Fruit fly (Drosophila melanogaster) whole organism, embryonic: ENCODE measurements around the gene bsf.

Experiments
- Abd-B ChIP-seq: fragments of 200-800 bp; sonication (Bioruptor generic); optimal IDR thresholded peaks from 2 replicates; lab custom pipeline; 2018; ENCODE audit warnings: missing biosample characterization, mild to moderate bottlenecking, missing genetic modification characterization, moderate library complexity
- Atf3 ChIP-seq: fragments of 200-800 bp; sonication (Bioruptor generic); optimal IDR thresholded peaks from 3 replicates; lab custom pipeline; 2016; ENCODE audit warnings: missing biosample characterization, missing genetic modification characterization
- CG10543 ChIP-seq: fragments of 200-800 bp; sonication (Bioruptor generic); optimal IDR thresholded peaks from 3 replicates; lab custom pipeline; 2017; ENCODE audit warnings: missing biosample characterization, mild to moderate bottlenecking, missing genetic modification characterization, moderate library complexity
- CG11695 ChIP-seq: fragments of 200-800 bp; sonication (Bioruptor generic); IDR thresholded peaks from 3 replicates; pipeline ENCODE4 v1.3.6; 2022; ENCODE audit warnings: missing biosample characterization, missing genetic modification characterization
- CG12155 ChIP-seq: fragments of 200-800 bp; sonication (Bioruptor generic); optimal IDR thresholded peaks from 3 replicates; lab custom pipeline; 2016; ENCODE audit warnings: missing biosample characterization, missing genetic modification characterization
- CG15011 ChIP-seq: fragments of 200-800 bp; sonication (Bioruptor generic); optimal IDR thresholded peaks from 3 replicates; lab custom pipeline; 2018; ENCODE audit warnings: missing biosample characterization, mild to moderate bottlenecking, missing genetic modification characterization
- CG16779 ChIP-seq: fragments of 200-800 bp; sonication (Bioruptor generic); IDR thresholded peaks from 2 replicates; pipeline ENCODE4 v1.3.6; 2022; ENCODE audit warnings: missing biosample characterization, missing genetic modification characterization
- CG17328 ChIP-seq: fragments of 200-800 bp; sonication (Bioruptor generic); IDR thresholded peaks from 2 replicates; pipeline ENCODE4 v1.3.6; 2022; ENCODE audit warnings: missing biosample characterization, missing genetic modification characterization
- CG18262 ChIP-seq: fragments of 200-800 bp; optimal IDR thresholded peaks from 3 replicates; lab custom pipeline; 2019; ENCODE audit warnings: missing biosample characterization, mild to moderate bottlenecking, missing genetic modification characterization, moderate library complexity
- CG18619 ChIP-seq: fragments of 200-800 bp; sonication (Bioruptor generic); optimal IDR thresholded peaks from 3 replicates; lab custom pipeline; 2017; ENCODE audit warnings: missing biosample characterization, mild to moderate bottlenecking, missing genetic modification characterization
- CG2129 ChIP-seq: fragments of 200-800 bp; sonication (Bioruptor generic); IDR thresholded peaks from 2 replicates; pipeline ENCODE4 v1.3.6; 2022; ENCODE audit warnings: missing biosample characterization, missing genetic modification characterization; ENCODE audit not compliant: partially characterized antibody
- CG30020 ChIP-seq: fragments of 200-800 bp; optimal IDR thresholded peaks from 2 replicates; lab custom pipeline; 2019; ENCODE audit warnings: missing biosample characterization, mild to moderate bottlenecking, missing genetic modification characterization, moderate library complexity
- CG31441 ChIP-seq: fragments of 200-800 bp; sonication (Bioruptor generic); IDR thresholded peaks from 2 replicates; pipeline ENCODE4 v1.3.6; 2022; ENCODE audit warnings: missing biosample characterization, missing genetic modification characterization
- CG3995 ChIP-seq: fragments of 200-800 bp; sonication (Bioruptor generic); optimal IDR thresholded peaks from 3 replicates; lab custom pipeline; 2016; ENCODE audit warnings: missing biosample characterization, missing genetic modification characterization
- CG4424 ChIP-seq: fragments of 200-800 bp; sonication (Bioruptor generic); optimal IDR thresholded peaks from 3 replicates; lab custom pipeline; 2016; ENCODE audit warnings: missing biosample characterization, missing genetic modification characterization
- CG5180 ChIP-seq: fragments of 200-800 bp; sonication (Bioruptor generic); optimal IDR thresholded peaks from 3 replicates; lab custom pipeline; 2017; ENCODE audit warnings: missing biosample characterization, missing genetic modification characterization, mild to moderate bottlenecking, moderate library complexity, missing genetic modification reagents
- CG6254 ChIP-seq: fragments of 200-800 bp; sonication (Bioruptor generic); optimal IDR thresholded peaks from 3 replicates; lab custom pipeline; 2017; ENCODE audit warnings: mild to moderate bottlenecking, missing biosample characterization, missing genetic modification reagents, missing genetic modification characterization
- CG7928 ChIP-seq: fragments of 200-800 bp; sonication (Bioruptor generic); optimal IDR thresholded peaks from 2 replicates; lab custom pipeline; 2017; ENCODE audit warnings: missing biosample characterization, mild to moderate bottlenecking, missing genetic modification characterization
- CG8281 ChIP-seq: fragments of 200-800 bp; sonication (Bioruptor generic); optimal IDR thresholded peaks from 2 replicates; lab custom pipeline; 2018; ENCODE audit warnings: missing biosample characterization, mild to moderate bottlenecking, missing genetic modification characterization, moderate library complexity
- CG8478 ChIP-seq: fragments of >200 bp; optimal IDR thresholded peaks from 2 replicates; lab custom pipeline; 2018
- CG9817 ChIP-seq: fragments of 200-800 bp; sonication (Bioruptor generic); optimal IDR thresholded peaks from 2 replicates; lab custom pipeline; 2018; ENCODE audit warnings: missing biosample characterization, mild to moderate bottlenecking, missing genetic modification characterization, moderate library complexity
- Camta ChIP-seq: fragments of 200-800 bp; sonication (Bioruptor generic); optimal IDR thresholded peaks from 2 replicates; lab custom pipeline; 2016; ENCODE audit warnings: missing biosample characterization, missing genetic modification characterization
- Deaf1 ChIP-seq: fragments of 200-800 bp; optimal IDR thresholded peaks from 3 replicates; lab custom pipeline; 2019; ENCODE audit warnings: missing biosample characterization, mild to moderate bottlenecking, missing genetic modification characterization, moderate library complexity
- Dfd ChIP-seq, 2 experiments: fragments of >200 bp; optimal IDR thresholded peaks; 2 replicates each; lab custom pipeline; 2017; ENCODE audit warnings: missing biosample characterization in 2 of 2, missing genetic modification characterization in 2 of 2
- Elba2 ChIP-seq: fragments of 200-800 bp; sonication (Bioruptor generic); optimal IDR thresholded peaks from 3 replicates; lab custom pipeline; 2016; ENCODE audit warnings: missing biosample characterization, missing genetic modification characterization
- Fer2 ChIP-seq: fragments of 200-800 bp; sonication (Bioruptor generic); optimal IDR thresholded peaks from 2 replicates; lab custom pipeline; 2018; ENCODE audit warnings: missing biosample characterization, mild to moderate bottlenecking, missing genetic modification characterization, moderate library complexity
- Fer3 ChIP-seq: fragments of 200-800 bp; sonication (Bioruptor generic); optimal IDR thresholded peaks from 2 replicates; lab custom pipeline; 2018; ENCODE audit warnings: missing biosample characterization, mild to moderate bottlenecking, missing genetic modification characterization, moderate library complexity
- HLH3B ChIP-seq: fragments of 200-800 bp; sonication (Bioruptor generic); IDR thresholded peaks from 2 replicates; pipeline ENCODE4 v1.3.6; 2022; ENCODE audit warnings: missing biosample characterization, missing genetic modification characterization
- Hey ChIP-seq: fragments of 200-800 bp; sonication (Bioruptor generic); optimal IDR thresholded peaks from 3 replicates; lab custom pipeline; 2018; ENCODE audit warnings: missing biosample characterization, mild to moderate bottlenecking, missing genetic modification characterization
- Hmx ChIP-seq: fragments of 200-800 bp; sonication (Bioruptor generic); optimal IDR thresholded peaks from 2 replicates; lab custom pipeline; 2016; ENCODE audit warnings: missing biosample characterization, missing genetic modification characterization
- Hr3 ChIP-seq: fragments of 200-800 bp; sonication (Bioruptor generic); optimal IDR thresholded peaks from 3 replicates; lab custom pipeline; 2016; ENCODE audit warnings: missing biosample characterization, missing genetic modification characterization
- Hr51 ChIP-seq, 2 experiments: fragments of 200-800 bp; sonication (Bioruptor generic); optimal IDR thresholded peaks; 2 replicates in 1 of 2; 3 replicates in 1 of 2; lab custom pipeline; 2016 to 2018; ENCODE audit warnings: missing biosample characterization in 2 of 2, missing genetic modification characterization in 2 of 2, mild to moderate bottlenecking in 1 of 2, moderate library complexity in 1 of 2
- Nf-YB ChIP-seq: fragments of 200-800 bp; sonication (Bioruptor generic); optimal IDR thresholded peaks from 3 replicates; lab custom pipeline; 2019; ENCODE audit warnings: missing biosample characterization, mild to moderate bottlenecking, missing genetic modification characterization, moderate library complexity
- Poxn ChIP-seq: fragments of 200-800 bp; sonication (Bioruptor generic); IDR thresholded peaks from 2 replicates; pipeline ENCODE4 v1.3.6; 2022; ENCODE audit warnings: missing biosample characterization, missing genetic modification characterization
- Ssrp ChIP-seq: fragments of 200-800 bp; sonication (Bioruptor generic); optimal IDR thresholded peaks from 2 replicates; lab custom pipeline; 2018; ENCODE audit warnings: missing biosample characterization, mild to moderate bottlenecking, missing genetic modification characterization, moderate library complexity
- Trl ChIP-seq, 3 experiments: fragments of >200 bp in 2 of 3; fragments of 200-800 bp in 1 of 3; sonication (Bioruptor generic) in 1 of 3; optimal IDR thresholded peaks; 2 replicates in 1 of 3; 3 replicates in 2 of 3; lab custom pipeline; 2016 to 2017; ENCODE audit warnings: missing biosample characterization in 1 of 3, missing genetic modification characterization in 1 of 3
- amos ChIP-seq: fragments of 200-800 bp; sonication (Bioruptor generic); IDR thresholded peaks from 2 replicates; pipeline ENCODE4 v1.3.6; 2022; ENCODE audit warnings: missing biosample characterization, missing genetic modification characterization; ENCODE audit not compliant: partially characterized antibody
- az2 ChIP-seq: fragments of 200-800 bp; sonication (Bioruptor generic); optimal IDR thresholded peaks from 3 replicates; lab custom pipeline; 2016; ENCODE audit warnings: missing biosample characterization, missing genetic modification characterization
- bbx ChIP-seq: fragments of 200-800 bp; sonication (Bioruptor generic); IDR thresholded peaks from 2 replicates; pipeline ENCODE4 v1.3.6; 2022; ENCODE audit warnings: missing biosample characterization, missing genetic modification characterization; ENCODE audit not compliant: partially characterized antibody
- crp ChIP-seq, 2 experiments: fragments of 200-800 bp; sonication (Bioruptor generic); optimal IDR thresholded peaks; 2 replicates in 1 of 2; 3 replicates in 1 of 2; lab custom pipeline; 2017; ENCODE audit warnings: missing biosample characterization in 2 of 2, missing genetic modification characterization in 2 of 2, mild to moderate bottlenecking in 1 of 2, moderate library complexity in 1 of 2
- dimm ChIP-seq: fragments of 200-800 bp; sonication (Bioruptor generic); IDR thresholded peaks from 2 replicates; pipeline ENCODE4 v1.3.6; 2022; ENCODE audit warnings: missing biosample characterization, missing genetic modification characterization
- fd102C ChIP-seq: fragments of 200-800 bp; sonication (Bioruptor generic); optimal IDR thresholded peaks from 2 replicates; lab custom pipeline; 2018; ENCODE audit warnings: missing biosample characterization, mild to moderate bottlenecking, missing genetic modification characterization, moderate library complexity
- gce ChIP-seq: fragments of 200-800 bp; sonication (Bioruptor generic); IDR thresholded peaks from 3 replicates; pipeline ENCODE4 v1.3.6; 2022; ENCODE audit warnings: missing biosample characterization, missing genetic modification characterization
- lab ChIP-seq: fragments of 200-800 bp; sonication (Bioruptor generic); optimal IDR thresholded peaks from 3 replicates; lab custom pipeline; 2017; ENCODE audit warnings: missing biosample characterization, missing genetic modification characterization, mild to moderate bottlenecking, moderate library complexity, missing genetic modification reagents
- maf-S ChIP-seq: fragments of 200-800 bp; sonication (Bioruptor generic); optimal IDR thresholded peaks from 2 replicates; lab custom pipeline; 2016; ENCODE audit warnings: missing biosample characterization, missing genetic modification characterization
- nom ChIP-seq: fragments of 200-800 bp; sonication (Bioruptor generic); optimal IDR thresholded peaks from 2 replicates; lab custom pipeline; 2017; ENCODE audit warnings: missing biosample characterization, missing genetic modification characterization, mild to moderate bottlenecking, moderate library complexity, missing genetic modification reagents
- odd ChIP-seq: fragments of 200-800 bp; sonication (Bioruptor generic); optimal IDR thresholded peaks from 2 replicates; lab custom pipeline; 2017; ENCODE audit warnings: missing biosample characterization, mild to moderate bottlenecking, missing genetic modification characterization
- onecut ChIP-seq: fragments of 200-800 bp; sonication (Bioruptor generic); IDR thresholded peaks from 2 replicates; pipeline ENCODE4 v1.3.6; 2022; ENCODE audit warnings: missing biosample characterization, missing genetic modification characterization
- repo ChIP-seq: fragments of 200-800 bp; sonication (Bioruptor generic); optimal IDR thresholded peaks from 2 replicates; lab custom pipeline; 2016; ENCODE audit warnings: missing biosample characterization, missing genetic modification characterization
- sim ChIP-seq: fragments of 200-800 bp; sonication (Bioruptor generic); IDR thresholded peaks from 2 replicates; pipeline ENCODE4 v1.3.6; 2022; ENCODE audit warnings: missing biosample characterization, missing genetic modification characterization

The bsf gene

dm6 chr2L:18477455-18477854, 23.1 kb upstream of the bsf start (continued):
- no peak for TF ChIP-seq Deaf1 (tag; lab: Kevin White, UChicago)
- TF ChIP-seq repo (GFP tag; lab: Kevin White, UChicago), result peak; percentile 49
- peak; percentile 87 for TF ChIP-seq az2
- peak; percentile 70 for TF ChIP-seq CG15011
- no peak for TF ChIP-seq Hey
- TF ChIP-seq Poxn (GFP tag; lab: Robert Waterston, UW), result 0 out of 2 replicates have a peak, but pooled peaks have one; percentile 37
- no peak for TF ChIP-seq maf-S (GFP tag; lab: Kevin White, UChicago)
- TF ChIP-seq Elba2 (GFP tag; lab: Kevin White, UChicago), result no peak
- TF ChIP-seq CG30020, result no peak
- TF ChIP-seq sim (GFP tag; lab: Robert Waterston, UW), result peak; percentile 95
- no peak for TF ChIP-seq Fer3 (tag; lab: Kevin White, UChicago)
- peak; percentile 91 for TF ChIP-seq CG4424 (GFP tag; lab: Kevin White, UChicago)
- TF ChIP-seq Abd-B (GFP tag; lab: Kevin White, UChicago), result peak; percentile 91
- TF ChIP-seq CG8478, result no peak
- TF ChIP-seq Hr3 (GFP tag; lab: Kevin White, UChicago), result peak; percentile 89
- no peak for TF ChIP-seq Dfd (GFP tag; optimal IDR thresholded peaks at IDR 0.05; lab: Kevin White, UChicago)
- TF ChIP-seq CG8281 (tag; lab: Kevin White, UChicago), result peak; percentile 66
- peak; percentile 86 for TF ChIP-seq onecut
- peak; percentile 66 for TF ChIP-seq Fer2 (tag; lab: Kevin White, UChicago)
- peak in 1 of 2 experiments; percentile 53 for TF ChIP-seq Hr51 (GFP tag; optimal IDR thresholded peaks at IDR 0.05; lab: Kevin White, UChicago)
- peak; percentile 91 for TF ChIP-seq CG6254 (GFP tag; lab: Kevin White, UChicago)
- peak; percentile 59 for TF ChIP-seq Camta (GFP tag; lab: Kevin White, UChicago)
- peak; percentile 87 for TF ChIP-seq nom (GFP tag; lab: Kevin White, UChicago)
- TF ChIP-seq crp (GFP tag; optimal IDR thresholded peaks at IDR 0.05; lab: Kevin White, UChicago), result peak in 1 of 2 experiments; percentile 14
- TF ChIP-seq Trl (optimal IDR thresholded peaks at IDR 0.05; lab: Kevin White, UChicago), result no peak
- TF ChIP-seq Trl (GFP tag; optimal IDR thresholded peaks at IDR 0.05; lab: Kevin White, UChicago), result peak; percentile 37
- TF ChIP-seq HLH3B, result peak; percentile 96
- peak; percentile 90 for TF ChIP-seq lab (GFP tag; lab: Kevin White, UChicago)
- peak; percentile 78 for TF ChIP-seq Nf-YB (GFP tag; lab: Kevin White, UChicago)
- TF ChIP-seq Hmx (GFP tag; lab: Kevin White, UChicago), result no peak
- TF ChIP-seq Ssrp (tag; lab: Kevin White, UChicago), result peak; percentile 92
- TF ChIP-seq fd102C (GFP tag; lab: Kevin White, UChicago), result peak; percentile 9
- TF ChIP-seq CG10543 (GFP tag; lab: Kevin White, UChicago), result no peak
- no peak for TF ChIP-seq amos (GFP tag; lab: Robert Waterston, UW)
- TF ChIP-seq CG31441 (GFP tag; lab: Robert Waterston, UW), result peak; percentile 8; the same call in 1 of the 2 replicates
- TF ChIP-seq CG17328 (GFP tag; lab: Robert Waterston, UW), result peak; percentile 95
- no peak for TF ChIP-seq CG2129 (GFP tag; lab: Robert Waterston, UW)
- TF ChIP-seq CG9817 (tag; lab: Kevin White, UChicago), result peak; percentile 83
- no peak for TF ChIP-seq bbx
- TF ChIP-seq gce (GFP tag; lab: Robert Waterston, UW), result peak; percentile 93
- TF ChIP-seq CG11695 (GFP tag; lab: Robert Waterston, UW), result peak; percentile 94
- peak; percentile 4 for TF ChIP-seq CG7928 (GFP tag; lab: Kevin White, UChicago)
- TF ChIP-seq CG5180 (GFP tag; lab: Kevin White, UChicago), result peak; percentile 70
- TF ChIP-seq odd (GFP tag; lab: Kevin White, UChicago), result peak; percentile 80
- peak; percentile 97 for TF ChIP-seq CG18262
- peak; percentile 76 for TF ChIP-seq CG12155 (GFP tag; lab: Kevin White, UChicago)
- TF ChIP-seq dimm (GFP tag; lab: Robert Waterston, UW), result no peak
- TF ChIP-seq CG16779 (GFP tag; lab: Robert Waterston, UW), result 0 out of 2 replicates have a peak, but pooled peaks have one; percentile 27
- no peak for TF ChIP-seq CG3995 (GFP tag; lab: Kevin White, UChicago)
- TF ChIP-seq Atf3 (GFP tag; lab: Kevin White, UChicago), result peak; percentile 41
- TF ChIP-seq CG18619 (GFP tag; lab: Kevin White, UChicago), result peak; percentile 81
